Worm (Caenorhabditis elegans): ENCODE measurements around the gene sre-38.

sre-38 gene

DNA sequence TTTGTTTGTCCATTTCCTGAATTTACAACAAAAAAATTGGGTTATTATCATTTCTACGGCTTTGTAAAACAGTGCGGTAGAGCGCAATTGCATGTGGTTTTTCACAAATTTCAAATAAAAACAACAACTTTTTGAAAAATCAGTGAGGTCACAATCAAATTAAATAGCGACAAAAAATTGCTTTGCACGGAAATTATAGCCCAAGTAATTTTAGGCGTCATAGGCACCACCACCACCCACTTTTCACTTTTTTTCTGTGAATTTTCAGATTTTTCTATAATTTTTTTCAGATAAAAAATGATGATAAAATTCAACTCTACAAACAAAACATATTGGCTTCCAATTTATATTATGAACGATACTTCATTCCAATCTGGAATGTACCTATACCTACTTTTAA lies at the start of gene sre-38:
sre-38 (plus strand) TSS at position 301 of the 400 bp plus-strand sequence.
- TF ChIP-seq ceh-24 (tag; optimal IDR thresholded peaks at IDR 0.05) = no peak
- TF ChIP-seq tbx-2 (tag; optimal IDR thresholded peaks at IDR 0.05) = no peak
- no peak for TF ChIP-seq ref-2 (tag; optimal IDR thresholded peaks at IDR 0.05)
- TF ChIP-seq pha-4 (tag; optimal IDR thresholded peaks at IDR 0.05) = no peak
- TF ChIP-seq ztf-16 (tag; optimal IDR thresholded peaks at IDR 0.05) = no peak
- TF ChIP-seq pat-9 (tag; optimal IDR thresholded peaks at IDR 0.05) = no peak
- no peak for TF ChIP-seq ceh-6 (GFP tag; optimal IDR thresholded peaks at IDR 0.05)
- no peak for TF ChIP-seq ceh-18 (tag; optimal IDR thresholded peaks at IDR 0.05)
- no peak for TF ChIP-seq sox-4 (tag; optimal IDR thresholded peaks at IDR 0.05)
- TF ChIP-seq T23F11.4 (GFP tag; optimal IDR thresholded peaks at IDR 0.05) = no peak
- TF ChIP-seq C38D4.7 (GFP tag; optimal IDR thresholded peaks at IDR 0.05) = no peak
- no peak for TF ChIP-seq hlh-15 (tag; optimal IDR thresholded peaks at IDR 0.05)
- no peak for TF ChIP-seq ceh-31 (tag; optimal IDR thresholded peaks at IDR 0.05)
- TF ChIP-seq zip-5 (tag; optimal IDR thresholded peaks at IDR 0.05) = no peak

- TF ChIP-seq ceh-19 (GFP tag; optimal IDR thresholded peaks at IDR 0.05) = no peak
- no peak for TF ChIP-seq ceh-45 (GFP tag; IDR thresholded peaks at IDR 0.05)
- TF ChIP-seq sdc-2 (tag; optimal IDR thresholded peaks at IDR 0.05) = no peak
- no peak for TF ChIP-seq ceh-22 (tag; optimal IDR thresholded peaks at IDR 0.05)
- TF ChIP-seq Y22D7AL.16 (tag; optimal IDR thresholded peaks at IDR 0.05) = no peak
- TF ChIP-seq pat-9 (tag; optimal IDR thresholded peaks at IDR 0.05) = no peak
- no peak for TF ChIP-seq ceh-6 (GFP tag; optimal IDR thresholded peaks at IDR 0.05)
- TF ChIP-seq unc-42 (tag; optimal IDR thresholded peaks at IDR 0.05) = no peak
- no peak for TF ChIP-seq ceh-48 (tag; optimal IDR thresholded peaks at IDR 0.05)
- TF ChIP-seq ets-4 (tag; optimal IDR thresholded peaks at IDR 0.05) = no peak
- no peak for TF ChIP-seq eyg-1 (tag; optimal IDR thresholded peaks at IDR 0.05)
- no peak for TF ChIP-seq sox-2 (GFP tag; IDR thresholded peaks at IDR 0.05)
These were observed 48.7 kb upstream of the sre-38 start, which contains the start of gene sre-31 for ce11 chrII:12408717-12409116. Gene sre-31, minus strand, starts transcription at chrII:12408817.

DNA sequence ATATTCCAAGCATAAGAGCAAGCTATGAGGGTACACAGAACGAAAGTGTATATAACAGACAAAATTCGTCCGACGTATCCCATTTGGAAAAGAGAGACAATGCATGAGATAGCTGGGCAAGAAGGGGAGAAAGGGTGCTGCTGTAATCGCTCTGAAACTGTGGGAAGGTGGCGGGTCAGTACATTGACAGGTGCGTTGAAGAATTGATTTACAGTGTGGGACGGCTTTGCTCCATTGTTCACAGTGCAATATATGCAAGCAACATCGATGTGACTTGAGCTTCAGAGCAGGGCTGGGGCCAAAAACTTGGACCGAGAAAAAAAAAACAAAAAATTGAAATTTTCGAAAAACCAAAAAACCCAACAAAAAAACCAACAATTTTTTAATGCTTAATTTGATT lies 47.3 kb upstream of the sre-38 start, which contains the start of gene F57G9.3:
F57G9.3 (minus strand) TSS at position 101 of the 400 bp plus-strand sequence.
- TF ChIP-seq ceh-24 (tag; optimal IDR thresholded peaks at IDR 0.05) (no peak), unc-3 (GFP tag; conservative IDR thresholded peaks at IDR 0.05) (no peak), unc-3 (tag; optimal IDR thresholded peaks at IDR 0.05) (no peak), ceh-48 (tag; optimal IDR thresholded peaks at IDR 0.05) (no peak), nhr-11 (tag; optimal IDR thresholded peaks at IDR 0.05) (no peak), dmd-4 (tag; optimal IDR thresholded peaks at IDR 0.05; ENCODE audit: borderline replicate concordance) (no peak), odd-2 (tag; optimal IDR thresholded peaks at IDR 0.05) (no peak), hlh-8 (tag; optimal IDR thresholded peaks at IDR 0.05) (no peak), sox-4 (tag; optimal IDR thresholded peaks at IDR 0.05) (no peak), pha-4 (tag; optimal IDR thresholded peaks at IDR 0.05) (no peak), madf-2 (tag; optimal IDR thresholded peaks at IDR 0.05) (no peak)

ce11 chrII:12412417-12412816 lies 45.0 kb upstream of the sre-38 start, which contains the start of gene Y57A10C.1:
Gene Y57A10C.1, minus strand, starts transcription at chrII:12412517.
- TF ChIP-seq lin-11 (tag; optimal IDR thresholded peaks at IDR 0.05) = no peak
- TF ChIP-seq elt-2 (tag; optimal IDR thresholded peaks at IDR 0.05) = no peak
- TF ChIP-seq sox-4 (tag; optimal IDR thresholded peaks at IDR 0.05) = no peak
- no peak for TF ChIP-seq hlh-30 (tag; optimal IDR thresholded peaks at IDR 0.05; ENCODE audit: insufficient read depth)
- TF ChIP-seq unc-86 (tag; optimal IDR thresholded peaks at IDR 0.05) = no peak
- TF ChIP-seq mec-3 (tag; optimal IDR thresholded peaks at IDR 0.05; ENCODE audit: borderline replicate concordance) = no peak
- no peak for TF ChIP-seq ztf-16 (tag; optimal IDR thresholded peaks at IDR 0.05)
- no peak for TF ChIP-seq ceh-45 (GFP tag; IDR thresholded peaks at IDR 0.05)
- no peak for TF ChIP-seq npax-4 (tag; optimal IDR thresholded peaks at IDR 0.05)
- no peak for TF ChIP-seq ceh-30 (tag; optimal IDR thresholded peaks at IDR 0.05)
- TF ChIP-seq ceh-19 (GFP tag; optimal IDR thresholded peaks at IDR 0.05) = no peak
- no peak for TF ChIP-seq tbx-7 (tag; optimal IDR thresholded peaks at IDR 0.05)

All from whole organism, late embryonic.